Fruit fly (Drosophila melanogaster): ENCODE data around the gene CG31913.

DNA sequence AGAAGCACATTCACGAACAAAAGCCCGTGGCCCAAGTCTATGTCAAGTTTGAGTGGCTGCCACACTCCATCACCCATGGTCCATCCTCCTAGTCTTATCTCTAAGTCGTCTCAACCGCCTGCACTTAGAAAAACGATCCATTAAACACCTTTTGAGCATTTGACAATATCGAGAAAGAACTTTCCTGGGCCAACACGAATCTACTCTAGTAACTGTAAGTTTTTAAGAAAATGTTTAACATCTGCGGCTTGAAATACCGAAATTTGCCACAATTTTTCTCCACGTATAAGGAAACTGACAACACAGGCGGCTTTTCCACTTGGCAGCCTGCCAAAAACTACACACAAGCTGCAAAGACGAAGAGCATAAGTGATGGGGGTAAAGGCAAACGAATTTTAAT is 11.4 kb downstream of the CG31913 start:
- TF ChIP-seq psq (optimal IDR thresholded peaks at IDR 0.05) (no peak), Myc (optimal IDR thresholded peaks at IDR 0.05) (no peak), ttk (optimal IDR thresholded peaks at IDR 0.05) (no peak), insv (optimal IDR thresholded peaks at IDR 0.05) (no peak), h (optimal IDR thresholded peaks at IDR 0.05) (no peak), Sin3A (optimal IDR thresholded peaks at IDR 0.05) (no peak)

Measured in Kc167 (cell line).